Worm (Caenorhabditis elegans) whole organism, young adult: Measurements from ENCODE around the gene srd-28.
"Not testable (repeated sequence)": the region's sequence is repeated elsewhere in the genome, so short reads cannot be mapped to it uniquely, and the experiment has no call there.

Experiments
- B0019.2 ChIP-seq: fragments of 200-800 bp; sonication (Bioruptor generic); conservative IDR thresholded peaks from 2 replicates; pipeline ENCODE4 v1.3.6; 2022; ENCODE audit warnings: missing genetic modification reagents, missing genetic modification characterization, missing compliant biosample characterization
- B0035.1 ChIP-seq: sonication (generic microtip); optimal IDR thresholded peaks from 2 replicates; lab custom pipeline; 2016; ENCODE audit warnings: missing genetic modification characterization, mild to moderate bottlenecking, missing compliant biosample characterization, missing genotype, missing genetic modification reagents
- C17E4.6 ChIP-seq: fragments of 200-800 bp; sonication (Bioruptor generic); IDR thresholded peaks from 2 replicates; pipeline ENCODE4 v1.3.6; 2022; ENCODE audit warnings: missing genetic modification reagents, missing genetic modification characterization, missing compliant biosample characterization
- F37B4.10 ChIP-seq: fragments of 200-800 bp; sonication (Bioruptor generic); IDR thresholded peaks from 2 replicates; pipeline ENCODE4 v1.3.6; 2022; ENCODE audit warnings: missing genetic modification characterization, missing compliant biosample characterization
- F39B2.1 ChIP-seq: fragments of 200-800 bp; sonication (Bioruptor generic); IDR thresholded peaks from 2 replicates; pipeline ENCODE4 v1.3.6; 2022; ENCODE audit warnings: missing genetic modification reagents, missing genetic modification characterization, missing compliant biosample characterization
- F52B5.7 ChIP-seq: sonication (generic microtip); optimal IDR thresholded peaks from 2 replicates; lab custom pipeline; 2016; ENCODE audit warnings: mild to moderate bottlenecking, missing genetic modification characterization, missing compliant biosample characterization
- T07F8.4 ChIP-seq: sonication (generic microtip); optimal IDR thresholded peaks from 2 replicates; lab custom pipeline; 2016; ENCODE audit warnings: mild to moderate bottlenecking, missing genetic modification characterization, moderate library complexity, missing compliant biosample characterization
- Y53F4B.3 ChIP-seq: fragments of 200-800 bp; sonication (Bioruptor generic); IDR thresholded peaks from 2 replicates; pipeline ENCODE4 v1.3.6; 2022; ENCODE audit warnings: missing genetic modification reagents, missing genetic modification characterization, missing compliant biosample characterization
- ZK185.1 ChIP-seq: sonication (generic microtip); optimal IDR thresholded peaks from 2 replicates; lab custom pipeline; 2016; ENCODE audit warnings: mild to moderate bottlenecking, missing genetic modification characterization, missing compliant biosample characterization; ENCODE audit not compliant: poor library complexity, severe bottlenecking
- akir-1 ChIP-seq: fragments of 200-800 bp; sonication (Bioruptor generic); optimal IDR thresholded peaks from 2 replicates; lab custom pipeline; 2018; ENCODE audit warnings: mild to moderate bottlenecking, missing genetic modification characterization, moderate library complexity, missing compliant biosample characterization
- athp-1 ChIP-seq: sonication (generic microtip); optimal IDR thresholded peaks from 2 replicates; lab custom pipeline; 2017; ENCODE audit warnings: mild to moderate bottlenecking, missing genetic modification characterization, missing compliant biosample characterization
- attf-3 ChIP-seq: fragments of 200-800 bp; sonication (Bioruptor generic); conservative IDR thresholded peaks from 2 replicates; pipeline ENCODE4 v1.3.6; 2022; ENCODE audit warnings: missing genetic modification reagents, missing genetic modification characterization, missing compliant biosample characterization
- ccch-3 ChIP-seq: fragments of 200-800 bp; sonication (Bioruptor generic); optimal IDR thresholded peaks from 2 replicates; lab custom pipeline; 2018; ENCODE audit warnings: mild to moderate bottlenecking, missing genetic modification characterization, missing compliant biosample characterization
- ceh-58 ChIP-seq: fragments of 200-800 bp; sonication (Bioruptor generic); IDR thresholded peaks from 2 replicates; pipeline ENCODE4 v1.3.6; 2022; ENCODE audit warnings: missing genetic modification characterization, missing compliant biosample characterization
- ceh-91 ChIP-seq: fragments of 200-800 bp; sonication (Bioruptor generic); IDR thresholded peaks from 2 replicates; pipeline ENCODE4 v1.3.6; 2022; ENCODE audit warnings: missing genetic modification reagents, missing genetic modification characterization, missing compliant biosample characterization
- egl-18 ChIP-seq: fragments of 200-800 bp; sonication (Bioruptor generic); IDR thresholded peaks from 2 replicates; pipeline ENCODE4 v1.3.6; 2022; ENCODE audit warnings: missing genetic modification reagents, missing genetic modification characterization, missing compliant biosample characterization
- egrh-3 ChIP-seq: fragments of 200-800 bp; sonication (Bioruptor generic); IDR thresholded peaks from 2 replicates; pipeline ENCODE4 v1.3.6; 2022; ENCODE audit warnings: missing genetic modification reagents, missing genetic modification characterization, missing compliant biosample characterization
- hmg-1.2 ChIP-seq: fragments of 200-800 bp; sonication (Bioruptor generic); IDR thresholded peaks from 2 replicates; pipeline ENCODE4 v1.3.6; 2022; ENCODE audit warnings: missing genetic modification reagents, missing genetic modification characterization, missing compliant biosample characterization
- hrde-1 ChIP-seq: sonication (generic microtip); optimal IDR thresholded peaks from 2 replicates; lab custom pipeline; 2016; ENCODE audit warnings: missing genetic modification characterization, mild to moderate bottlenecking, missing compliant biosample characterization, moderate library complexity, missing genotype, missing genetic modification reagents, borderline replicate concordance
- let-607 ChIP-seq, 2 experiments: fragments of 200-800 bp in 1 of 2; sonication (Bioruptor generic) in 1 of 2; sonication (generic microtip) in 1 of 2; optimal IDR thresholded peaks; 2 replicates each; lab custom pipeline; 2016 to 2018; ENCODE audit warnings: mild to moderate bottlenecking in 2 of 2, missing compliant biosample characterization in 2 of 2, missing genetic modification characterization in 2 of 2, moderate library complexity in 2 of 2, missing genotype in 1 of 2
- lir-1 ChIP-seq: fragments of 200-800 bp; sonication (Bioruptor generic); conservative IDR thresholded peaks from 2 replicates; pipeline ENCODE4 v1.3.6; 2022; ENCODE audit warnings: missing genetic modification reagents, missing genetic modification characterization, missing compliant biosample characterization
- lsy-27 ChIP-seq: sonication (generic microtip); optimal IDR thresholded peaks from 2 replicates; lab custom pipeline; 2017; ENCODE audit warnings: missing genetic modification characterization, mild to moderate bottlenecking, missing compliant biosample characterization, antibody characterized with exemption, missing genotype, borderline replicate concordance; ENCODE audit not compliant: insufficient read depth
- mxl-1 ChIP-seq: sonication (generic microtip); optimal IDR thresholded peaks from 2 replicates; lab custom pipeline; 2016; ENCODE audit warnings: missing genetic modification characterization, missing compliant biosample characterization
- nfyb-1 ChIP-seq: fragments of 200-800 bp; sonication (Bioruptor generic); IDR thresholded peaks from 2 replicates; pipeline ENCODE4 v1.3.6; 2022; ENCODE audit warnings: missing genetic modification reagents, missing genetic modification characterization, missing compliant biosample characterization
- nhr-120 ChIP-seq: fragments of 200-800 bp; sonication (Bioruptor generic); IDR thresholded peaks from 2 replicates; pipeline ENCODE4 v1.3.6; 2022; ENCODE audit warnings: missing genetic modification characterization, missing compliant biosample characterization
- nhr-179 ChIP-seq: sonication (generic microtip); optimal IDR thresholded peaks from 2 replicates; lab custom pipeline; 2016; ENCODE audit warnings: mild to moderate bottlenecking, missing genetic modification characterization, missing compliant biosample characterization
- nhr-27 ChIP-seq: fragments of 200-800 bp; sonication (Bioruptor generic); optimal IDR thresholded peaks from 2 replicates; lab custom pipeline; 2018; ENCODE audit warnings: mild to moderate bottlenecking, missing genetic modification characterization, moderate library complexity, missing compliant biosample characterization
- nhr-90 ChIP-seq: sonication (generic microtip); optimal IDR thresholded peaks from 2 replicates; lab custom pipeline; 2016; ENCODE audit warnings: missing genotype, mild to moderate bottlenecking, missing genetic modification characterization, missing compliant biosample characterization
- pha-4 ChIP-seq: fragments of 150-350 bp; sonication (generic microtip); optimal IDR thresholded peaks from 2 replicates; lab custom pipeline; 2014; ENCODE audit warnings: missing biosample characterization, missing genetic modification reagents, missing genetic modification characterization
- sea-2 ChIP-seq: fragments of 200-800 bp; sonication (Bioruptor generic); IDR thresholded peaks from 2 replicates; pipeline ENCODE4 v1.3.6; 2022; ENCODE audit warnings: missing genetic modification characterization, missing compliant biosample characterization
- snpc-1.1 ChIP-seq: sonication (generic microtip); optimal IDR thresholded peaks from 2 replicates; lab custom pipeline; 2017; ENCODE audit warnings: missing genetic modification characterization, mild to moderate bottlenecking, missing compliant biosample characterization, antibody characterized with exemption, moderate library complexity, missing genotype, missing genetic modification reagents; ENCODE audit not compliant: insufficient read depth
- snpc-4 ChIP-seq, 5 experiments: fragments of 150-350 bp in 1 of 5; sonication (generic microtip) in 4 of 5; optimal IDR thresholded peaks; 2 replicates each; lab custom pipeline; 2014 to 2018; ENCODE audit warnings: missing genetic modification characterization in 5 of 5, missing biosample characterization in 3 of 5, antibody characterized with exemption in 2 of 5, mild to moderate bottlenecking in 2 of 5, missing compliant biosample characterization in 2 of 5, missing genotype in 2 of 5, moderate library complexity in 2 of 5, missing genetic modification reagents in 1 of 5
- ztf-22 ChIP-seq: fragments of 200-800 bp; sonication (Bioruptor generic); optimal IDR thresholded peaks from 2 replicates; lab custom pipeline; 2018; ENCODE audit warnings: mild to moderate bottlenecking, missing genetic modification characterization, moderate library complexity, missing compliant biosample characterization
- ztf-3 ChIP-seq: fragments of 200-800 bp; sonication (Bioruptor generic); optimal IDR thresholded peaks from 2 replicates; lab custom pipeline; 2018; ENCODE audit warnings: mild to moderate bottlenecking, missing genetic modification characterization, missing compliant biosample characterization

The srd-28 gene

ce11 chrV:15256669-15257068 is 6.3 kb downstream of the srd-28 start, which contains the start of gene srsx-39:
TSS of gene srsx-39 (minus strand) at chrV:15256769.
- not testable (repeated sequence) for TF ChIP-seq sea-2 (GFP tag; lab: Robert Waterston, UW); lsy-27 (tag; lab: Kevin White, UChicago); ztf-22 (GFP tag; lab: Kevin White, UChicago)

- no peak for TF ChIP-seq F37B4.10 (GFP tag; lab: Robert Waterston, UW)
- no peak for TF ChIP-seq ceh-91 (GFP tag; lab: Robert Waterston, UW)
- TF ChIP-seq ceh-58 (GFP tag; lab: Robert Waterston, UW), result no peak
- no peak for TF ChIP-seq snpc-1.1
- no peak for TF ChIP-seq snpc-4 (GFP tag; optimal IDR thresholded peaks at IDR 0.05; lab: Kevin White, UChicago)
- no peak for TF ChIP-seq snpc-4 (tag; optimal IDR thresholded peaks at IDR 0.05; lab: Kevin White, UChicago)
- TF ChIP-seq, all 124 proteins: peak for 0
Observed at ce11 chrV:15259049-15259448, 8.6 kb downstream of the srd-28 start, which contains the start of gene srsx-37. TSS of gene srsx-37 (minus strand) at chrV:15259149.

ce11 chrV:15259904-15260303 is 9.5 kb downstream of the srd-28 start, which contains the start of gene M01B2.8:
TSS of gene M01B2.8 (plus strand) at chrV:15260204.
- TF ChIP-seq let-607 (tag; optimal IDR thresholded peaks at IDR 0.05; lab: Kevin White, UChicago) (no peak), akir-1 (GFP tag; lab: Kevin White, UChicago) (no peak), pha-4 (tag; lab: Kevin White, UChicago) (no peak), ztf-3 (GFP tag; lab: Kevin White, UChicago) (no peak), ccch-3 (GFP tag; lab: Kevin White, UChicago) (no peak), B0035.1 (tag; lab: Kevin White, UChicago) (no peak), T07F8.4 (tag; lab: Kevin White, UChicago) (no peak), F52B5.7 (tag; lab: Kevin White, UChicago) (no peak), egrh-3 (GFP tag; lab: Robert Waterston, UW) (no peak), nhr-90 (tag; lab: Kevin White, UChicago) (no peak), athp-1 (no peak), B0019.2 (GFP tag; lab: Robert Waterston, UW) (no peak), hrde-1 (no peak), mxl-1 (tag; lab: Kevin White, UChicago) (no peak)

ce11 chrV:15262336-15262735 is 11.9 kb downstream of the srd-28 start, which contains the start of gene M01B2.10:
TSS of gene M01B2.10 (minus strand) at chrV:15262436.
- not testable (repeated sequence) for TF ChIP-seq attf-3; C17E4.6 (GFP tag; lab: Robert Waterston, UW); F39B2.1 (GFP tag; lab: Robert Waterston, UW)

- TF ChIP-seq ZK185.1 (tag; lab: Kevin White, UChicago), result no peak
- no peak for TF ChIP-seq nfyb-1
- no peak for TF ChIP-seq nhr-179
- no peak for TF ChIP-seq ztf-3 (GFP tag; lab: Kevin White, UChicago)
- TF ChIP-seq ceh-58 (GFP tag; lab: Robert Waterston, UW), result no peak
- TF ChIP-seq nhr-90 (tag; lab: Kevin White, UChicago), result no peak
- no peak for TF ChIP-seq Y53F4B.3
- no peak for TF ChIP-seq lir-1 (GFP tag; lab: Robert Waterston, UW)
- TF ChIP-seq egl-18 (GFP tag; lab: Robert Waterston, UW), result no peak
- no peak for TF ChIP-seq snpc-1.1
- no peak for TF ChIP-seq nhr-27 (tag; lab: Kevin White, UChicago)
- TF ChIP-seq nhr-120 (GFP tag; lab: Robert Waterston, UW), result no peak
- TF ChIP-seq hmg-1.2 (GFP tag; lab: Robert Waterston, UW), result no peak
- TF ChIP-seq ceh-91 (GFP tag; lab: Robert Waterston, UW), result no peak
- TF ChIP-seq, all 124 proteins: peak for 0
Observed at ce11 chrV:15264131-15264530, 13.7 kb downstream of the srd-28 start, which contains the start of gene M01B2.12. TSS of gene M01B2.12 (minus strand) at chrV:15264231.
